Fruit fly (Drosophila melanogaster): ENCODE results near the gene Syx7.

Gene Syx7

dm6 chr3L:21433744-21434384, 11.8 kb upstream of the Syx7 start:
- no peak for TF ChIP-seq Rel (GFP tag; optimal IDR thresholded peaks at IDR 0.05)
- TF ChIP-seq Rel (tag; optimal IDR thresholded peaks at IDR 0.05): peak; percentile 39
- TF ChIP-seq OdsH (GFP tag; optimal IDR thresholded peaks at IDR 0.05): peak; percentile 7
- TF ChIP-seq dl (GFP tag; optimal IDR thresholded peaks at IDR 0.05; ENCODE audit: insufficient read depth in 1 of 2, partially characterized antibody in 2 of 2): peak in 1 of 2 experiments; percentile 0
- TF ChIP-seq CG9705 (GFP tag; optimal IDR thresholded peaks at IDR 0.05): no peak

- TF ChIP-seq Abd-B (GFP tag; optimal IDR thresholded peaks at IDR 0.05): no peak
- TF ChIP-seq pan (optimal IDR thresholded peaks at IDR 0.05): no peak
- TF ChIP-seq woc (GFP tag; optimal IDR thresholded peaks at IDR 0.05): no peak
- TF ChIP-seq Dif (GFP tag; optimal IDR thresholded peaks at IDR 0.05; ENCODE audit: partially characterized antibody): no peak
- peak; percentile 91 for TF ChIP-seq Dfd (GFP tag; optimal IDR thresholded peaks at IDR 0.05)
- no peak for TF ChIP-seq Rel (GFP tag; optimal IDR thresholded peaks at IDR 0.05)
- no peak for TF ChIP-seq Rel (tag; optimal IDR thresholded peaks at IDR 0.05)
Measured at dm6 chr3L:21436089-21436488, 9.5 kb upstream of the Syx7 start.

dm6 chr3L:21441216-21441813, 4.3 kb upstream of the Syx7 start, which contains the start of gene CG5664:
Gene CG5664, minus strand, starts transcription at chr3L:21441363.
- TF ChIP-seq HLH106 (tag; optimal IDR thresholded peaks at IDR 0.05) (no peak), dl (GFP tag; optimal IDR thresholded peaks at IDR 0.05; ENCODE audit: insufficient read depth in 1 of 2, partially characterized antibody in 2 of 2) (no peak), CG32264 (GFP tag; optimal IDR thresholded peaks at IDR 0.05) (no peak), Rel (GFP tag; optimal IDR thresholded peaks at IDR 0.05) (no peak), Rel (tag; optimal IDR thresholded peaks at IDR 0.05) (peak; percentile 94), h (GFP tag; optimal IDR thresholded peaks at IDR 0.05) (no peak), Abd-B (GFP tag; optimal IDR thresholded peaks at IDR 0.05) (no peak), dmrt93B (GFP tag; optimal IDR thresholded peaks at IDR 0.05) (no peak), sage (GFP tag; optimal IDR thresholded peaks at IDR 0.05) (no peak), N (GFP tag; optimal IDR thresholded peaks at IDR 0.05) (no peak), foxo (GFP tag; optimal IDR thresholded peaks at IDR 0.05) (no peak), Hr78 (GFP tag; optimal IDR thresholded peaks at IDR 0.05) (no peak), brk (GFP tag; optimal IDR thresholded peaks at IDR 0.05) (peak; percentile 3)

dm6 chr3L:21444719-21445118, 915 bp upstream of the Syx7 start, which contains the start of gene Alp1:
Gene Alp1, minus strand, starts transcription at chr3L:21444819.
- TF ChIP-seq usp (GFP tag; optimal IDR thresholded peaks at IDR 0.05) (no peak), Abd-B (GFP tag; optimal IDR thresholded peaks at IDR 0.05) (no peak), Hr83 (GFP tag; optimal IDR thresholded peaks at IDR 0.05; ENCODE audit: poor library complexity, severe bottlenecking) (no peak), GATAd (GFP tag; optimal IDR thresholded peaks at IDR 0.05) (no peak), Jra (GFP tag; optimal IDR thresholded peaks at IDR 0.05) (no peak), rgr (GFP tag; optimal IDR thresholded peaks at IDR 0.05) (no peak), psq (GFP tag; optimal IDR thresholded peaks at IDR 0.05) (no peak), jim (GFP tag; optimal IDR thresholded peaks at IDR 0.05) (no peak), Hr78 (GFP tag; optimal IDR thresholded peaks at IDR 0.05) (no peak), pan (optimal IDR thresholded peaks at IDR 0.05) (no peak), br (GFP tag; optimal IDR thresholded peaks at IDR 0.05) (no peak), woc (GFP tag; optimal IDR thresholded peaks at IDR 0.05) (no peak), CG9705 (GFP tag; optimal IDR thresholded peaks at IDR 0.05) (no peak), Dfd (GFP tag; optimal IDR thresholded peaks at IDR 0.05) (no peak), Rel (GFP tag; optimal IDR thresholded peaks at IDR 0.05) (no peak), Rel (tag; optimal IDR thresholded peaks at IDR 0.05) (no peak), lola (GFP tag; optimal IDR thresholded peaks at IDR 0.05) (no peak), CrebA (GFP tag; optimal IDR thresholded peaks at IDR 0.05; ENCODE audit: borderline replicate concordance) (no peak), OdsH (GFP tag; optimal IDR thresholded peaks at IDR 0.05) (no peak), CG32264 (GFP tag; optimal IDR thresholded peaks at IDR 0.05) (no peak), N (GFP tag; optimal IDR thresholded peaks at IDR 0.05) (no peak)

dm6 chr3L:21449336-21449735, 3.7 kb downstream of the Syx7 start:
- no peak for TF ChIP-seq woc (GFP tag; optimal IDR thresholded peaks at IDR 0.05)
- TF ChIP-seq CG9705 (GFP tag; optimal IDR thresholded peaks at IDR 0.05): no peak
- no peak for TF ChIP-seq usp (GFP tag; optimal IDR thresholded peaks at IDR 0.05)
- no peak for TF ChIP-seq brk (GFP tag; optimal IDR thresholded peaks at IDR 0.05)
- TF ChIP-seq Abd-B (GFP tag; optimal IDR thresholded peaks at IDR 0.05): no peak
- TF ChIP-seq h (GFP tag; optimal IDR thresholded peaks at IDR 0.05): no peak
- TF ChIP-seq Dif (GFP tag; optimal IDR thresholded peaks at IDR 0.05; ENCODE audit: partially characterized antibody): no peak
- no peak for TF ChIP-seq Vsx2 (GFP tag; optimal IDR thresholded peaks at IDR 0.05; ENCODE audit: partially characterized antibody)
- no peak for TF ChIP-seq Myc (optimal IDR thresholded peaks at IDR 0.05)
